Worm (Caenorhabditis elegans): Measurements from ENCODE around the gene plp-1.

The plp-1 gene

ce11 chrIV:7633020-7633419, at the start of gene plp-1:
Gene plp-1, plus strand, starts transcription at chrIV:7633360.
- 0 out of 2 replicates have a peak, but pooled peaks have one; percentile 5 for TF ChIP-seq madf-6 (GFP tag; IDR thresholded peaks at IDR 0.05)
- no peak for TF ChIP-seq F37B4.10 (GFP tag; IDR thresholded peaks at IDR 0.05)

DNA sequence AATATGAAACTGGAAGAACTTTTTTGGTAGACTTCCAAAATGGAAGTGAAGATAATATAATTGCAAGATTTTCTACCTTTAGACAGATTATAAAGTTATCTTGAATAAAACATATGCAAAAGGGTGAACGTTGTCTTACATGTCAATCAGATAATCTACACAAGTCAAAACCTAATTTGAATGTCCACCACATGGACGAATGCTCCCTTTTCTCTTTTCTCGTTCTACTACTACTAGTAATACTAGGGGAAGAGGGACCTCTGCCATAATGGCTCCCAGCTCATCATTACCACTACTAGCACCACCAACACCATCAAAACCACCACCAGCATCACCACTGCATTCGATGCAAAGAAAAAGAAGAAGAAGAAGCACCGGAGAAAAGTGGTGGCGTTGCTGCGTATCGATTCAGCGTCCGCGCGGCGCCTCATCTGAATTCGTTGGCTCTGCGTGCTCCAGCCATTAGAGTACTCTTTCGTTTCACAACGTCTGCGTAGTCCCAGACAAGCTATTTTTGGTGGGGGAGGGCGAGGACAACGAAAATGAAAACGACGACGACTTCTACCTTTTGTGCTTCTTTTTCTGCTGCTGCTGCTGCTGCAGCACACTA, 47.8 kb upstream of the plp-1 start:
- TF ChIP-seq egl-18 (GFP tag; IDR thresholded peaks at IDR 0.05) = 0 out of 2 replicates have a peak, but pooled peaks have one; percentile 26
- TF ChIP-seq somi-1 (GFP tag; optimal IDR thresholded peaks at IDR 0.05) = no peak

DNA sequence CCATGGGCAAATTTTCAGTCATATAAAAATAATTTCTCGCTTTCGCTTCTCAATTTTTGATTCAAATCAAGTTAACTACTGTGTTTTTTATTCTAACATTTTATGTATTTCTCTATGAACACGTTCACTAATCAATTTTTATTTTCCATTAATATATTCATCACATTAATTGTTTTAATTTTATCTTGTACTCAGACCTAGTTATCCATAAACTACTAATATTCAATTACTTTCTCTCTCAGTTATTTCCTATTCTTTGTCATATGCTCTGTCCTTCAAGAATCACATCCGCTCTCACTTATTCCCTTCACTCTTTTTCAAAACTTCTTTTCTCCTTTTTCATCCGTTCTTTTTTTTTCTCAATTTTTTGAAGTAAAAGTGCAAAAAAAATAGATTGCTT, 46.2 kb upstream of the plp-1 start:
- no peak for TF ChIP-seq mxl-1 (tag; optimal IDR thresholded peaks at IDR 0.05)

DNA sequence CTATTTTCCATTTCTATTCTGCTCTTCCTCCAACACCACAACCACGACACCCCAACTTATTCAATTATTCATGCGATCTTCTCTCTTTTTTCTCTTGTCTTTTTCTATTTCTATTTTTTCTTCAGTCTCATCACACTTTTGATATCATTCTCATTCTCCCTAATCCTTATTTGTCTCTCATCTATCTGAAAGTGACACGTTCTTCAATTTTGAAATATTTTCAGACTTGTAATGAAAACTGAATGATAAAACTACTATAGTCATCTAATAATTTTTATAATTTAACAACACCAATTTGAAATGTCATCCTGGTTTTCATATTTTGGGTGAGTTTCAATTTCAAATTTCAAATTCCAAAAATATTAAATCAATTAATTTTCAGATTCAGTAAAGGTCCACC, 44.5 kb upstream of the plp-1 start, which contains the start of gene cla-1:
TSS of gene cla-1 (plus strand) at position 301 of the 400 bp plus-strand sequence.
- no peak for TF ChIP-seq snpc-3.4 (tag; optimal IDR thresholded peaks at IDR 0.05)
- no peak for TF ChIP-seq ztf-26 (tag; optimal IDR thresholded peaks at IDR 0.05)
- TF ChIP-seq Y53F4B.3 (GFP tag; IDR thresholded peaks at IDR 0.05) = no peak
- TF ChIP-seq Y67H2A.10 (GFP tag; conservative IDR thresholded peaks at IDR 0.05) = no peak
- no peak for TF ChIP-seq ceh-40 (GFP tag; IDR thresholded peaks at IDR 0.05)
- no peak for TF ChIP-seq B0336.3 (GFP tag; IDR thresholded peaks at IDR 0.05)
- no peak for TF ChIP-seq K12H6.12 (tag; optimal IDR thresholded peaks at IDR 0.05)
- no peak for TF ChIP-seq mxl-1 (tag; optimal IDR thresholded peaks at IDR 0.05)
- TF ChIP-seq sptf-2 (GFP tag; optimal IDR thresholded peaks at IDR 0.05) = no peak
- no peak for TF ChIP-seq ztf-22 (GFP tag; optimal IDR thresholded peaks at IDR 0.05)
- no peak for TF ChIP-seq lag-1 (GFP tag; IDR thresholded peaks at IDR 0.05)
- no peak for TF ChIP-seq xnd-1 (tag; optimal IDR thresholded peaks at IDR 0.05)
- no peak for TF ChIP-seq ceh-79 (tag; optimal IDR thresholded peaks at IDR 0.05)
- no peak for TF ChIP-seq athp-1 (tag; optimal IDR thresholded peaks at IDR 0.05)
- no peak for TF ChIP-seq madf-8 (GFP tag; conservative IDR thresholded peaks at IDR 0.05)
- TF ChIP-seq cebp-2 (GFP tag; IDR thresholded peaks at IDR 0.05) = no peak
- TF ChIP-seq F22D6.2 (tag; optimal IDR thresholded peaks at IDR 0.05) = no peak

DNA sequence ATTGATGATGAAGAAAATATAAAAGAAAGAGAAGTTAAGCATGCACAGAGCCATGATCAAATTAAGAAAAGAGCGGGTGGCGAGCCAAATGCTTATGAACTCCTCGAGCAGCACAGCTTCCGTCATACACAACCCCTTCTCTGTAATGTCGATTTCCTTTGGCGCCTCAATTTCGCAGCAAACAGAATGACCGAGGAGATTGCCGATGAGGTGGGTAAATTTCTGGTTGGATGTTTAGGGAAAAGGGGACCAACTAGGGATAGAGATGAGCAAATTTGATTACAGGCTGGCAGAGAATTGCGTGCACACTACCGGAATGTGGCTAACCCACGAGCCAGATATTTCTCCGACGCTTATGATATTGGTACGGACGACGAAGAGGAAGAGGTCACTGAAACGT, 27.7 kb upstream of the plp-1 start:
- no peak for TF ChIP-seq dpff-1 (tag; optimal IDR thresholded peaks at IDR 0.05)
- TF ChIP-seq zfh-2 (GFP tag; conservative IDR thresholded peaks at IDR 0.05) = 0 out of 2 replicates have a peak, but pooled peaks have one; percentile 8

DNA sequence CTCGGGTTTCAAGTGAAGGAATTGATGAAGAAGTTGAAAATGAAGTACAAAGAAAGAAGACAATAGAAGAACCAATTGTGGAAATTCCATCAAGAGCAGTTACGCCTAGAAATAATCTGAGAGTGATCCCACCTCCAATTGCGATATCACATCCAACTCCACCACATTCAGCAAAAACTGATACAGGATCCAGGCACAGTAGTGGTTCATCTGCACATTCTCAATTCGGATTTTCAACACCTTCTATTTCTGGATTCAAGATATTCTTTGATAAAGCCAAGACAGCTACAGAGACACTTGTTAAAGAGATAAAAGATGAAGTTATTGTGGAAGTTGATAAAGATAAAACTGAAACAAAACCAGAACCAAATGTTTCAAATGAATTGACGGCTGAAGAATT, 25.0 kb upstream of the plp-1 start:
- TF ChIP-seq nfya-2 (GFP tag; IDR thresholded peaks at IDR 0.05) (no peak), D2030.7 (GFP tag; IDR thresholded peaks at IDR 0.05) (no peak), nhr-120 (GFP tag; IDR thresholded peaks at IDR 0.05) (no peak), Y67H2A.10 (GFP tag; conservative IDR thresholded peaks at IDR 0.05) (no peak), ceh-40 (GFP tag; IDR thresholded peaks at IDR 0.05) (no peak), cebp-2 (GFP tag; IDR thresholded peaks at IDR 0.05) (no peak), T07F8.4 (tag; optimal IDR thresholded peaks at IDR 0.05) (no peak), nhr-27 (tag; optimal IDR thresholded peaks at IDR 0.05) (no peak), xnd-1 (tag; optimal IDR thresholded peaks at IDR 0.05) (no peak), sea-2 (GFP tag; IDR thresholded peaks at IDR 0.05) (no peak), nhr-90 (tag; optimal IDR thresholded peaks at IDR 0.05) (no peak), madf-10 (tag; optimal IDR thresholded peaks at IDR 0.05) (no peak), hlh-12 (tag; optimal IDR thresholded peaks at IDR 0.05) (no peak), K11D2.4 (GFP tag; IDR thresholded peaks at IDR 0.05) (no peak)

All from whole organism, young adult.